Fruit fly (Drosophila melanogaster) S2 (cell line): ENCODE results near the gene Atpalpha.

Source experiments
- CG8478 ChIP-seq: fragments of >200 bp; optimal IDR thresholded peaks from 2 replicates; lab custom pipeline; 2018
- CTCF ChIP-seq, 2 experiments: fragments of >200 bp; optimal IDR thresholded peaks; 2 replicates each; lab custom pipeline; 2018

Atpalpha gene

DNA sequence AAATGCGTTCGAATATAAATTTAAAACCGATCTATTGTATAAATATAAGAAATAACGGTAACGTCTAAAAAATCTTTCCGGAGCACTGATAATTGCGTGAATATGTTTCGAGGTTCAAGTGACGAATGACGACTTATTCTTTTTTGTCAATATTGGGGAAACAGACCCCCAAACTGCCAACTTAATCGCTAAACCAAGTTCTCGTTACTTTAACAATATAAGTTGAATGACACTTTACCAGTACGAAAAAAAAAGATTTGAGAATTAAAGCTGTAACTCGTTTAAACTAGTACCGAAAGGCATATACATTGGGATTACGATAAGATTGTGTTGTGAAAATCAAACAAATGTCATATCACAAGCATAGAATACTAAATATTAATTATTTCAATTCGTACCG, 39.3 kb downstream of the Atpalpha start, which contains the start of gene CG43446:
Gene CG43446 (minus strand): TSS at position 101 of the 400 bp plus-strand sequence.
- TF ChIP-seq CTCF (optimal IDR thresholded peaks at IDR 0.05; lab: Kevin White, UChicago) (no peak), CG8478 (lab: Kevin White, UChicago) (no peak)

DNA sequence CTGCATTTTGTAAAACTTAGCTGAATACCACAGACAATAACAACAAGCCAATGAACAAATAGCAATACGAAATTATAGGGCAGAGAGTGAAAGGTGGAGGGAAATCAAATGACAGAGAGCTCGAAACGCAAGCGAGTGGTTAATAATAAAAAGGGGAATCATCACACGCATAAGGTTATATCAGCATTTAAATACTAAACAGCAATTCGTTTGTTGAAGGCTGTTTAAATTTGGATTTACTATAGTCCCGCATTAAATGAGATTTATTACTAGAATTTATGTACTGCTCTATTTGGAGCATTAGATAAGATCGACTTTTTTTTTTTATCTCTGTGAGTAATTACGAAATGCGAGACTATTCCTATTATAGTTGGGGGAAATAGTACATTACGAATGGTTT, 40.0 kb downstream of the Atpalpha start:
- TF ChIP-seq CTCF (optimal IDR thresholded peaks at IDR 0.05; lab: Kevin White, UChicago) (no peak), CG8478 (lab: Kevin White, UChicago) (no peak)

- TF ChIP-seq CTCF (optimal IDR thresholded peaks at IDR 0.05; lab: Kevin White, UChicago) (no peak), CG8478 (lab: Kevin White, UChicago) (no peak)
Measured at dm6 chr3R:20989046-20989445, 40.5 kb downstream of the Atpalpha start.

dm6 chr3R:20989657-20990056, 41.1 kb downstream of the Atpalpha start:
- TF ChIP-seq CTCF (optimal IDR thresholded peaks at IDR 0.05; lab: Kevin White, UChicago) (no peak), CG8478 (lab: Kevin White, UChicago) (no peak)

DNA sequence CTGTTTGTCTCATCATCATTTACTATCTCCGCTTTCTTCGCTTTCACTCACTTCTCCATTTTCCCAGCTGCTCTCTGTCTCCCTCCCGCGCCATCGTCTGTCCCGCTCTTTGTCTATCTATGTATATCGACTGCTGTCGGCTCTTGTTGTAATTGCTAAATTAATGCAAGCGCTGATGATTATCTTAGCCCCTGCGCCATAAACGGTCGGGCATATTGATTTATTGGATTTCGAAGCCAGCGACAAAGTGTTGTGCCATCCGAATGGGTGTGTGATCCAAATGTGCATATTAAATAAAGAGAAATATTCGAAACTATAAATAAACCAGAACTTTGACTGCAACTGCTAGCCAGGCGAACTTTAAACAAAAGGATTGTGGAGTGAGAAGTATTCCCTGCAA, 41.9 kb downstream of the Atpalpha start:
- TF ChIP-seq CG8478 (lab: Kevin White, UChicago) (no peak), CTCF (optimal IDR thresholded peaks at IDR 0.05; lab: Kevin White, UChicago) (no peak)

DNA sequence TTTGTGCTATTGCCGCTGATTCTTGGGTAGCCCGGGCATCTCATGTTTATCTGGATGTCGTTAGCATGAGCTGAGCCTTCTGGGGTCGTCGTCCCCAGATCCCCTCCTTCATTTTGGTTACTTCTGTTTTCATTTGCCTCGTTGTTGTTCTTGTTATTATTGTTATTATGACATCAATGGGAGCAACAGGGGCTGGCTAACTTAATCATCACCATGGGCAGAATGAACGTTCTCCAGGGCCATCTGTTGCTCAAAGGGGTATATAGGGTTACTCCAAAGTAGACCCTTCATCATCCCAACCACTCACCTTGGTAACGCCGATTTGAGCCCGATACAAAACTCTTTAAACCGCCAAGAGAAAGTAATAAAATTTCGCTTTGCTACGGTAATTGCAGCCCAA, 49.8 kb downstream of the Atpalpha start:
- TF ChIP-seq CTCF (optimal IDR thresholded peaks at IDR 0.05; lab: Kevin White, UChicago): no peak
- no peak for TF ChIP-seq CG8478 (lab: Kevin White, UChicago)

DNA sequence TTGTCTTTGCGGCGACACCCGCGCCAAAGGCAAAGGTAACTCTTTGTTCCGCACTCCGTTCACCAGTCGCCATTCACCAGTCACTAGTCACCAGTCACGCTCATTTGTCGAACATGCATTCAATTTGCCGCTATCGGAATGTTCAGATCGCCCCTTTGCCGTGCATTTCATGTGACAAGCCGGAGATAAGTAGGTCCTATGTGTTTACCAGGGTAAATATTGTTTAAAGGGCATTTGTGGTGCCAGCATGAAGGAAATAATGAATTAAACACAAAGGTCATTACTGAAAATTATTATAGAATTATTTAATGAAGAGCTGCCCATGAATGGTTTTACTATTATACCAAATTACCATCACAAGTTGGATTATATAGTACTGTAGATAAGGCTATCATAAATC, 52.6 kb downstream of the Atpalpha start:
- TF ChIP-seq CTCF (optimal IDR thresholded peaks at IDR 0.05; lab: Kevin White, UChicago): no peak
- no peak for TF ChIP-seq CG8478 (lab: Kevin White, UChicago)

dm6 chr3R:21006967-21007366, 58.5 kb downstream of the Atpalpha start, which contains the start of gene Alp5:
Gene Alp5, minus strand, starts transcription at chr3R:21006990.
- TF ChIP-seq CTCF (optimal IDR thresholded peaks at IDR 0.05; lab: Kevin White, UChicago): no peak
- no peak for TF ChIP-seq CG8478 (lab: Kevin White, UChicago)

- TF ChIP-seq CTCF (optimal IDR thresholded peaks at IDR 0.05; lab: Kevin White, UChicago): no peak
Measured at dm6 chr3R:21013780-21014179, 65.3 kb downstream of the Atpalpha start.

- no peak for TF ChIP-seq CTCF (optimal IDR thresholded peaks at IDR 0.05; lab: Kevin White, UChicago)
Measured at dm6 chr3R:21015636-21016035, 67.1 kb downstream of the Atpalpha start, which contains the start of gene CG5697. Gene CG5697, plus strand, starts transcription at chr3R:21015949.

DNA sequence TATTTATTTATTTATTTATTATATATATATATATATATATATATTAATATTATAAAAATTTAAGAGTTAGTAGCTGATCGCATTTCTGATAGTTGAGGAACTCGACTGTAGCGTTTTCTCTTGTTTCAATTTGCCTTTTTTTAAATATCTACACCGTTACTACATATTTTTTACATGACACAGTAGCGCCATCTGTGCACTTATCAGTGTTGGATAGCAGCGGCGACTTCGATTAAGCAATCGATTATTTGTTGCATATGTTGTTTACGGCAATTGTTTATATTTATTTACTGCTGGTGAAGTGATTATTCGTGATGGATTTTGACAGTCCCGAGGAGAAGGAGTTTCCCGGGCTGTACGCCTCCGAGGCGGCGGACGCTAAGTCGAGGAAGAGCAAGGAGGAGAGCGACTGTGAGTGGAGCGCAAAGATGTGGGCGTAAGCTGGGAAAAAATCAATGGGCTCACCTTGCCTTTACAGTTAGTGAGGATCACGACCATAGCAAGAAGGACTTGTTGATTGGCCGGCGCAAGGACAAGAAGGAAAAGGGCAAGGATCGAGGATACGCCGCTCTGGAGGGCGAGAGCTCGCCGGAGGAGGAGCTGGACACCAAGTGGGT, 69.1 kb downstream of the Atpalpha start, which contains the start of gene Rlip:
Gene Rlip (plus strand): TSS at position 221 of the 617 bp plus-strand sequence.
- TF ChIP-seq CG8478 (lab: Kevin White, UChicago) (no peak), CTCF (optimal IDR thresholded peaks at IDR 0.05; lab: Kevin White, UChicago) (peak; percentile 92 to 94)

dm6 chr3R:21019073-21019472, 70.6 kb downstream of the Atpalpha start:
- TF ChIP-seq CTCF (optimal IDR thresholded peaks at IDR 0.05; lab: Kevin White, UChicago) (no peak), CG8478 (lab: Kevin White, UChicago) (no peak)

DNA sequence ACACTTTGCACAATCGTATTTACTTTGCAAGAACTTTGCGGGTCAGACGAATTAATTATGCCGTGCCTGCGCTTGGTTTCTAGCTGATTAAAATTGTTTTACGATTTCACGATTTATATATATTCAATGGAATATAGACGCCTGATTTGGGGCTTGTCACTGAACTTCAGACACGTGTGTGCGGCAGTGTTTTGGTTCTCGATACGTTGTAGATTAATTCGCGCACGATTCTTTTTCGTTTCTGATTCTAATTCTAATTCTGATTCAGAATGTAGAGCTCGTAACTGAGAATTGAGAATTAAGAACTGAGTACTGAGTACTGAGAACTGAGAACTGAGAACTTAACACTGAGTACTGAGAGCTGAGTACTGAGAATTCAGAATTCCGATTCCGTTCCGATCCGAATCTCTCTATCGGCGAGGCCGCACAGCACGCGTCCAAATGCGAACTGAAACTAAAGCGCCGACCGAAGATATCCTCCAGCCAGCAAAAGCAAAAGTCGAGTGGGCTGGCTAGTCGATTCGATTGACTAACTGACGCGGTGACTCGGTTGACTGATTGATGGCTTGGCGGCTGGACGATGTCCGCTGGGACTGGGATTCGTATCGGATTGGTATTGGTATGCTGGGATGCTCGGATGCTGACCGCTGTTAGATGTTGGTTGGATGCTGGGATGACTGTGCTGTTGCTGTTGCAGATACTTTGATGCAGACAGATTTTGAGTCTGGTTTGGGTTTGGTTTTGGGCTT, 74.4 kb downstream of the Atpalpha start:
- TF ChIP-seq CTCF (optimal IDR thresholded peaks at IDR 0.05; lab: Kevin White, UChicago): no peak
- no peak for TF ChIP-seq CG8478 (lab: Kevin White, UChicago)

DNA sequence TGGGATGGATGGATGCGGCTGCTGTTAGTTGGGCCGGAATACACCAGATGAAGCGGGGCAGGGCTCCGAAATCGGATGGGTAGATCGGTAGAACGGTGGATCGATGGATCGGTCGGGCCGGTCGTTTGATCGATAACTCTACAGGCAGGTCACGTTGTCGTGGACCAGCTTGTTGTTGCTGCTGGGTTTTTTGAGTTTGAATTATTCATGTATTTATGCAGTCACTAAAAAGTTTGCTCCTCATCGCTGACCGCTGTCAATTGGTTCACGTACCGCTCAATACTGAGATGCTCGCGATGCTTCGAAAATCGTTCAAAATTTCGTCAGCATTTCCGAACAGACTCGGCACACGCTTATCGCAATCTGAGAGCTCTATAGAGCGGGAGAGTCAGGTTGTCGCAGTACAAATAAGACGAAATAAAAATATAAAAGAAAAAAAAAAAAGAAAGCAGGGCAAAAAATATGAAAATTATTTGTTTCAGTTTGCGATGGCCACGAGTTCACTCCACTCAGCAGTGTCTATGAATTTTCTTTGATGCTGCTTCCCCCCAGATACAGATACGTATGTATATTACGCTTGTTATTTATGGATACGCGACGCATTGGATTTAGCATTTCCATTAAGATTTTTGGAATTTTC, 75.5 kb downstream of the Atpalpha start, which contains the start of gene peg:
Gene peg (minus strand): TSS at position 262 of the 640 bp plus-strand sequence.
- TF ChIP-seq CG8478 (lab: Kevin White, UChicago): no peak
- TF ChIP-seq CTCF (optimal IDR thresholded peaks at IDR 0.05; lab: Kevin White, UChicago): no peak

- TF ChIP-seq CTCF (optimal IDR thresholded peaks at IDR 0.05; lab: Kevin White, UChicago) (no peak), CG8478 (lab: Kevin White, UChicago) (no peak)
Measured at dm6 chr3R:21025508-21025907, 77.0 kb downstream of the Atpalpha start.
